Fruit fly (Drosophila melanogaster) whole organism, prepupa: ENCODE results near the gene CG32267.

Source experiments
- Blimp-1 ChIP-seq: fragments of 200-800 bp; sonication (Bioruptor generic); optimal IDR thresholded peaks from 3 replicates; lab custom pipeline; 2017; ENCODE audit warnings: missing biosample characterization, missing genetic modification characterization, mild to moderate bottlenecking, moderate library complexity, missing genetic modification reagents
- CG10631 ChIP-seq: fragments of 200-800 bp; sonication (Bioruptor generic); optimal IDR thresholded peaks from 2 replicates; lab custom pipeline; 2016; ENCODE audit warnings: missing biosample characterization, missing genetic modification characterization
- CG11294 ChIP-seq: fragments of 200-800 bp; sonication (Bioruptor generic); IDR thresholded peaks from 2 replicates; pipeline ENCODE4 v1.3.6; 2022; ENCODE audit warnings: missing biosample characterization, missing genetic modification characterization
- CG11902 ChIP-seq: fragments of 200-800 bp; sonication (Bioruptor generic); optimal IDR thresholded peaks from 3 replicates; lab custom pipeline; 2016; ENCODE audit warnings: missing biosample characterization, missing genetic modification characterization
- CG15336 ChIP-seq: fragments of 200-800 bp; sonication (Bioruptor generic); IDR thresholded peaks from 2 replicates; pipeline ENCODE4 v1.3.6; 2022; ENCODE audit warnings: missing biosample characterization, missing genetic modification characterization
- CG1621 ChIP-seq: fragments of 200-800 bp; sonication (Bioruptor generic); optimal IDR thresholded peaks from 3 replicates; lab custom pipeline; 2018; ENCODE audit warnings: missing biosample characterization, mild to moderate bottlenecking, missing genetic modification characterization
- CG3032 ChIP-seq: fragments of 200-800 bp; optimal IDR thresholded peaks from 2 replicates; lab custom pipeline; 2019; ENCODE audit warnings: missing biosample characterization, mild to moderate bottlenecking, missing genetic modification characterization, moderate library complexity
- CG31627 ChIP-seq: fragments of 200-800 bp; sonication (Bioruptor generic); optimal IDR thresholded peaks from 3 replicates; lab custom pipeline; 2016; ENCODE audit warnings: missing biosample characterization, missing genetic modification characterization
- CG32006 ChIP-seq: fragments of 200-800 bp; sonication (Bioruptor generic); optimal IDR thresholded peaks from 3 replicates; lab custom pipeline; 2017; ENCODE audit warnings: missing biosample characterization, mild to moderate bottlenecking, missing genetic modification characterization
- CG34406 ChIP-seq: fragments of 200-800 bp; sonication (Bioruptor generic); optimal IDR thresholded peaks from 3 replicates; lab custom pipeline; 2016; ENCODE audit warnings: missing biosample characterization, missing genetic modification characterization
- CG4318 ChIP-seq: fragments of 200-800 bp; sonication (Bioruptor generic); optimal IDR thresholded peaks from 3 replicates; lab custom pipeline; 2017; ENCODE audit warnings: missing biosample characterization, mild to moderate bottlenecking, missing genetic modification characterization
- CG6163 ChIP-seq: fragments of 200-800 bp; sonication (Bioruptor generic); IDR thresholded peaks from 3 replicates; pipeline ENCODE4 v1.3.6; 2022; ENCODE audit warnings: missing biosample characterization, missing genetic modification characterization
- CG6276 ChIP-seq: fragments of 200-800 bp; sonication (Bioruptor generic); optimal IDR thresholded peaks from 2 replicates; lab custom pipeline; 2017; ENCODE audit warnings: missing biosample characterization, mild to moderate bottlenecking, missing genetic modification characterization
- CG6792 ChIP-seq: fragments of 200-800 bp; sonication (Bioruptor generic); optimal IDR thresholded peaks from 3 replicates; lab custom pipeline; 2016; ENCODE audit warnings: missing biosample characterization, missing genetic modification characterization
- CG6808 ChIP-seq: fragments of 200-800 bp; sonication (Bioruptor generic); optimal IDR thresholded peaks from 3 replicates; lab custom pipeline; 2017; ENCODE audit warnings: missing biosample characterization, missing genetic modification characterization, mild to moderate bottlenecking, moderate library complexity, missing genetic modification reagents
- CG7368 ChIP-seq: fragments of 200-800 bp; sonication (Bioruptor generic); optimal IDR thresholded peaks from 3 replicates; lab custom pipeline; 2016; ENCODE audit warnings: missing biosample characterization, missing genetic modification characterization
- CG8119 ChIP-seq: fragments of 200-800 bp; sonication (Bioruptor generic); IDR thresholded peaks from 3 replicates; pipeline ENCODE4 v1.3.6; 2022; ENCODE audit warnings: missing biosample characterization, missing genetic modification characterization
- CG8319 ChIP-seq: fragments of 200-800 bp; sonication (Bioruptor generic); optimal IDR thresholded peaks from 3 replicates; lab custom pipeline; 2016; ENCODE audit warnings: missing biosample characterization, missing genetic modification characterization
- CG8632 ChIP-seq: fragments of 200-800 bp; sonication (Bioruptor generic); optimal IDR thresholded peaks from 3 replicates; lab custom pipeline; 2016; ENCODE audit warnings: missing biosample characterization, missing genetic modification characterization
- CG9139 ChIP-seq: fragments of 200-800 bp; sonication (Bioruptor generic); optimal IDR thresholded peaks from 3 replicates; lab custom pipeline; 2017; ENCODE audit warnings: missing biosample characterization, mild to moderate bottlenecking, missing genetic modification characterization
- Eip78C ChIP-seq: fragments of 200-800 bp; sonication (Bioruptor generic); peaks from one replicate; lab custom pipeline; 2016; ENCODE audit warnings: missing biosample characterization, missing genetic modification characterization
- Ets21C ChIP-seq: fragments of 200-800 bp; sonication (Bioruptor generic); optimal IDR thresholded peaks from 3 replicates; lab custom pipeline; 2016; ENCODE audit warnings: missing biosample characterization, missing genetic modification characterization
- Gug ChIP-seq: fragments of 200-800 bp; sonication (Bioruptor generic); IDR thresholded peaks from 2 replicates; pipeline ENCODE4 v1.3.6; 2022; ENCODE audit warnings: missing biosample characterization, missing genetic modification characterization
- Hr39 ChIP-seq: fragments of 200-800 bp; sonication (Bioruptor generic); optimal IDR thresholded peaks from 2 replicates; lab custom pipeline; 2016; ENCODE audit warnings: missing biosample characterization, missing genetic modification characterization
- Lpt ChIP-seq: fragments of 200-800 bp; sonication (Bioruptor generic); optimal IDR thresholded peaks from 3 replicates; lab custom pipeline; 2016; ENCODE audit warnings: missing biosample characterization, missing genetic modification characterization
- Met ChIP-seq: fragments of 200-800 bp; sonication (Bioruptor generic); optimal IDR thresholded peaks from 3 replicates; lab custom pipeline; 2016; ENCODE audit warnings: missing biosample characterization, missing genetic modification characterization
- OdsH ChIP-seq: fragments of 200-800 bp; sonication (Bioruptor generic); optimal IDR thresholded peaks from 3 replicates; lab custom pipeline; 2016; ENCODE audit warnings: missing biosample characterization, missing genetic modification characterization
- Smox ChIP-seq: fragments of 200-800 bp; sonication (Bioruptor generic); optimal IDR thresholded peaks from 3 replicates; lab custom pipeline; 2016; ENCODE audit warnings: missing biosample characterization, missing genetic modification characterization
- Sox14 ChIP-seq: fragments of 200-800 bp; sonication (Bioruptor generic); optimal IDR thresholded peaks from 3 replicates; lab custom pipeline; 2016; ENCODE audit warnings: missing biosample characterization, missing genetic modification characterization
- Sox15 ChIP-seq: fragments of 200-800 bp; sonication (Bioruptor generic); optimal IDR thresholded peaks from 3 replicates; lab custom pipeline; 2016; ENCODE audit warnings: missing biosample characterization, missing genetic modification characterization
- acj6 ChIP-seq: fragments of 200-800 bp; sonication (Bioruptor generic); optimal IDR thresholded peaks from 3 replicates; lab custom pipeline; 2016; ENCODE audit warnings: missing biosample characterization, missing genetic modification characterization
- cyc ChIP-seq: fragments of 200-800 bp; sonication (Bioruptor generic); optimal IDR thresholded peaks from 3 replicates; lab custom pipeline; 2016; ENCODE audit warnings: missing biosample characterization, missing genetic modification characterization
- dac ChIP-seq: fragments of 200-800 bp; sonication (Bioruptor generic); optimal IDR thresholded peaks from 2 replicates; lab custom pipeline; 2017; ENCODE audit warnings: missing biosample characterization, mild to moderate bottlenecking, missing genetic modification characterization
- dsx ChIP-seq: fragments of 200-800 bp; optimal IDR thresholded peaks from 3 replicates; lab custom pipeline; 2019; ENCODE audit warnings: missing biosample characterization, mild to moderate bottlenecking, missing genetic modification characterization, moderate library complexity; ENCODE audit not compliant: poor library complexity, severe bottlenecking
- eg ChIP-seq: fragments of 200-800 bp; sonication (Bioruptor generic); IDR thresholded peaks from 3 replicates; pipeline ENCODE4 v1.3.6; 2022; ENCODE audit warnings: missing biosample characterization, missing genetic modification characterization
- fd59A ChIP-seq: fragments of 200-800 bp; sonication (Bioruptor generic); optimal IDR thresholded peaks from 2 replicates; lab custom pipeline; 2017; ENCODE audit warnings: missing biosample characterization, mild to moderate bottlenecking, missing genetic modification characterization, missing genetic modification reagents
- fd85E ChIP-seq: fragments of 200-800 bp; sonication (Bioruptor generic); optimal IDR thresholded peaks from 3 replicates; lab custom pipeline; 2016; ENCODE audit warnings: missing biosample characterization, missing genetic modification characterization
- fkh ChIP-seq: fragments of 200-800 bp; sonication (Bioruptor generic); optimal IDR thresholded peaks from 3 replicates; lab custom pipeline; 2017; ENCODE audit warnings: missing biosample characterization, mild to moderate bottlenecking, missing genetic modification characterization, moderate library complexity
- lz ChIP-seq: fragments of 200-800 bp; sonication (Bioruptor generic); optimal IDR thresholded peaks from 3 replicates; lab custom pipeline; 2016; ENCODE audit warnings: missing biosample characterization, missing genetic modification characterization
- net ChIP-seq: fragments of 200-800 bp; sonication (Bioruptor generic); optimal IDR thresholded peaks from 3 replicates; lab custom pipeline; 2016; ENCODE audit warnings: missing biosample characterization, missing genetic modification characterization
- pdm3 ChIP-seq: fragments of 200-800 bp; sonication (Bioruptor generic); optimal IDR thresholded peaks from 3 replicates; lab custom pipeline; 2016; ENCODE audit warnings: missing biosample characterization, missing genetic modification characterization
- salr ChIP-seq, 2 experiments: fragments of 200-800 bp; sonication (Bioruptor generic); optimal IDR thresholded peaks; 3 replicates each; lab custom pipeline; 2016 to 2018; ENCODE audit warnings: missing biosample characterization in 2 of 2, missing genetic modification characterization in 2 of 2, mild to moderate bottlenecking in 1 of 2
- spab ChIP-seq: fragments of 200-800 bp; sonication (Bioruptor generic); optimal IDR thresholded peaks from 2 replicates; lab custom pipeline; 2017; ENCODE audit warnings: missing biosample characterization, mild to moderate bottlenecking, missing genetic modification characterization, missing genetic modification reagents
- ss ChIP-seq, 2 experiments: fragments of 200-800 bp; sonication (Bioruptor generic); optimal IDR thresholded peaks; 2 replicates in 1 of 2; 3 replicates in 1 of 2; lab custom pipeline; 2017 to 2018; ENCODE audit warnings: mild to moderate bottlenecking in 2 of 2, missing biosample characterization in 2 of 2, missing genetic modification characterization in 2 of 2, moderate library complexity in 1 of 2
- svp ChIP-seq: fragments of 200-800 bp; sonication (Bioruptor generic); peaks from one replicate; lab custom pipeline; 2016; ENCODE audit warnings: missing biosample characterization, missing genetic modification characterization
- topi ChIP-seq: fragments of 200-800 bp; sonication (Bioruptor generic); optimal IDR thresholded peaks from 3 replicates; lab custom pipeline; 2016; ENCODE audit warnings: missing biosample characterization, missing genetic modification characterization
- vri ChIP-seq: fragments of 200-800 bp; sonication (Bioruptor generic); optimal IDR thresholded peaks from 3 replicates; lab custom pipeline; 2016; ENCODE audit warnings: missing biosample characterization, mild to moderate bottlenecking, missing genetic modification characterization

The CG32267 gene

dm6 chr3L:3515280-3516020 lies 43.5 kb upstream of the CG32267 start, which contains the start of gene Eip63E (continued):
- TF ChIP-seq CG10631 (no peak), fd59A (GFP tag; lab: Kevin White, UChicago) (no peak), Gug (GFP tag; lab: Robert Waterston, UW) (no peak), CG8119 (GFP tag; lab: Robert Waterston, UW) (peak; percentile 51; the same call in 2 of the 3 replicates), CG11902 (GFP tag; lab: Kevin White, UChicago) (no peak), topi (GFP tag; lab: Kevin White, UChicago) (peak; percentile 17), lz (no peak), dac (no peak), Sox15 (GFP tag; lab: Kevin White, UChicago) (no peak), net (peak; percentile 35), Eip78C (GFP tag; lab: Kevin White, UChicago) (peak; percentile 19), Blimp-1 (GFP tag; lab: Kevin White, UChicago) (no peak), CG7368 (GFP tag; lab: Kevin White, UChicago) (peak; percentile 12), CG11294 (GFP tag; lab: Robert Waterston, UW) (no peak), CG6276 (peak; percentile 41), CG6163 (GFP tag; lab: Robert Waterston, UW) (0 out of 3 replicates have a peak, but pooled peaks have one; percentile 50), svp (GFP tag; lab: Kevin White, UChicago) (no peak), cyc (GFP tag; lab: Kevin White, UChicago) (no peak)

DNA sequence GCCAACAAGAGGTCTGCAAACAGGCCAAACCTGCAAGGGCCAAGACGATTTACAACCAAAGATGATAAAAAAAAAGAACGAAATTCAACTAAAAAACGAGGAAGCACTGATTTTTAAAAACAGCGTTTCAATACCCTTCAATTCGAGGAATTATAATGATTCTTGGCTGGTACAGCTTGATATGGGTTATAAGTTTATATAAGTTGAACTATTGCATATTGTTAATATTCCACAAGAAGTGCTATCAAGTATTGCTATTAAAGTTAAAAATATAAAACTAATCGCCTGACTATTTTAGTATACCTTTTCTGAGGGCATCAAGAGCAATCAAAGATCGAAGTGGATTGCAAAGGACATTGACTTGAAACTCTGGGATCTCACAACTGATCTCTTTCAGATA lies 42.1 kb upstream of the CG32267 start:
- TF ChIP-seq CG8319 (GFP tag; lab: Kevin White, UChicago) = peak; percentile 27
- TF ChIP-seq Lpt = no peak
- no peak for TF ChIP-seq CG8119 (GFP tag; lab: Robert Waterston, UW)
- TF ChIP-seq Ets21C (GFP tag; lab: Kevin White, UChicago) = peak; percentile 80
- peak; percentile 51 for TF ChIP-seq CG8632 (GFP tag; lab: Kevin White, UChicago)
- peak; percentile 69 for TF ChIP-seq CG1621 (tag; lab: Kevin White, UChicago)
- TF ChIP-seq dsx = peak; percentile 74
- peak; percentile 61 for TF ChIP-seq CG34406
- TF ChIP-seq Met (GFP tag; lab: Kevin White, UChicago) = peak; percentile 89
- TF ChIP-seq fkh (GFP tag; lab: Kevin White, UChicago) = no peak
- peak; percentile 77 for TF ChIP-seq Sox14 (GFP tag; lab: Kevin White, UChicago)
- TF ChIP-seq CG31627 = peak; percentile 81
- TF ChIP-seq Smox = peak; percentile 83
- TF ChIP-seq CG11294 (GFP tag; lab: Robert Waterston, UW) = no peak
- no peak for TF ChIP-seq CG32006 (GFP tag; lab: Kevin White, UChicago)
- peak; percentile 81 for TF ChIP-seq vri
- TF ChIP-seq net = peak; percentile 27
- peak; percentile 86 for TF ChIP-seq lz
- no peak for TF ChIP-seq CG4318 (GFP tag; lab: Kevin White, UChicago)
- 0 out of 2 replicates have a peak, but pooled peaks have one; percentile 19 for TF ChIP-seq CG15336 (GFP tag; lab: Robert Waterston, UW)
- peak; percentile 59 for TF ChIP-seq OdsH (GFP tag; lab: Kevin White, UChicago)
- TF ChIP-seq CG11902 (GFP tag; lab: Kevin White, UChicago) = peak; percentile 53
- peak; percentile 81 for TF ChIP-seq cyc (GFP tag; lab: Kevin White, UChicago)
- peak; percentile 68 for TF ChIP-seq CG3032 (tag; lab: Kevin White, UChicago)
- TF ChIP-seq Hr39 (GFP tag; lab: Kevin White, UChicago) = peak; percentile 85
- TF ChIP-seq Gug (GFP tag; lab: Robert Waterston, UW) = no peak
- TF ChIP-seq acj6 (GFP tag; lab: Kevin White, UChicago) = peak; percentile 66
- TF ChIP-seq ss (GFP tag; optimal IDR thresholded peaks at IDR 0.05; lab: Kevin White, UChicago) = peak; percentile 42 to 51
- peak; percentile 63 for TF ChIP-seq pdm3 (GFP tag; lab: Kevin White, UChicago)
- TF ChIP-seq fd59A (GFP tag; lab: Kevin White, UChicago) = peak; percentile 53
- no peak for TF ChIP-seq CG9139 (GFP tag; lab: Kevin White, UChicago)
- peak; percentile 40 for TF ChIP-seq Sox15 (GFP tag; lab: Kevin White, UChicago)
- TF ChIP-seq CG6808 (GFP tag; lab: Kevin White, UChicago) = peak; percentile 68
- peak; percentile 91 for TF ChIP-seq Eip78C (GFP tag; lab: Kevin White, UChicago)
- TF ChIP-seq eg = no peak
- TF ChIP-seq CG6276 = no peak
- TF ChIP-seq salr (GFP tag; optimal IDR thresholded peaks at IDR 0.05; lab: Kevin White, UChicago) = peak; percentile 8 to 12
- peak; percentile 70 for TF ChIP-seq spab
- peak; percentile 57 for TF ChIP-seq Blimp-1 (GFP tag; lab: Kevin White, UChicago)
- TF ChIP-seq CG6792 (GFP tag; lab: Kevin White, UChicago) = peak; percentile 77
- no peak for TF ChIP-seq fd85E (GFP tag; lab: Kevin White, UChicago)
